Fruit fly (Drosophila melanogaster): ENCODE results near the gene Rtel1.

Gene Rtel1

dm6 chrX:5754837-5755828 is 7.6 kb downstream of the Rtel1 start, which contains the start of the genes lin-52 and CG15771 (continued):
- TF ChIP-seq Gsc (GFP tag; IDR thresholded peaks at IDR 0.05) (peak; percentile 91), CG16813 (GFP tag; IDR thresholded peaks at IDR 0.05; ENCODE audit: partially characterized antibody) (peak; percentile 57), tap (tag; optimal IDR thresholded peaks at IDR 0.05) (peak; percentile 92), sd (tag; optimal IDR thresholded peaks at IDR 0.05) (peak; percentile 74), Atf3 (GFP tag; optimal IDR thresholded peaks at IDR 0.05) (peak; percentile 65), disco-r (GFP tag; optimal IDR thresholded peaks at IDR 0.05) (peak; percentile 52), CG43689 (GFP tag; IDR thresholded peaks at IDR 0.05) (peak; percentile 83), CG4424 (GFP tag; optimal IDR thresholded peaks at IDR 0.05) (peak; percentile 92), CG11247 (GFP tag; IDR thresholded peaks at IDR 0.05) (peak; percentile 93), Sin3A (optimal IDR thresholded peaks at IDR 0.05) (peak; percentile 83), CG9876 (GFP tag; optimal IDR thresholded peaks at IDR 0.05) (peak; percentile 5), CG10431 (GFP tag; optimal IDR thresholded peaks at IDR 0.05) (peak; percentile 87), peb (GFP tag; IDR thresholded peaks at IDR 0.05) (peak; percentile 94), Chrac-16 (GFP tag; optimal IDR thresholded peaks at IDR 0.05) (peak; percentile 93), Ets65A (GFP tag) (peak; percentile 97), sens-2 (GFP tag; IDR thresholded peaks at IDR 0.05) (peak; percentile 76), Sox100B (GFP tag; optimal IDR thresholded peaks at IDR 0.05) (peak; percentile 96), CG10543 (GFP tag; optimal IDR thresholded peaks at IDR 0.05) (peak; percentile 99), Mrtf (GFP tag; IDR thresholded peaks at IDR 0.05) (peak; percentile 94), CG14441 (GFP tag; IDR thresholded peaks at IDR 0.05) (peak; percentile 94), prd (optimal IDR thresholded peaks at IDR 0.05) (no peak), prd (GFP tag; IDR thresholded peaks at IDR 0.05) (peak; percentile 97), dysf (GFP tag; IDR thresholded peaks at IDR 0.05) (peak; percentile 97), CG6272 (GFP tag; IDR thresholded peaks at IDR 0.05) (peak; percentile 87), CG10979 (tag; optimal IDR thresholded peaks at IDR 0.05) (peak; percentile 94), CG9437 (GFP tag; optimal IDR thresholded peaks at IDR 0.05) (peak; percentile 85), CG11398 (GFP tag; optimal IDR thresholded peaks at IDR 0.05) (no peak), CG2875 (GFP tag; optimal IDR thresholded peaks at IDR 0.05) (peak; percentile 91), Doc3 (GFP tag; IDR thresholded peaks at IDR 0.05; ENCODE audit: partially characterized antibody) (peak; percentile 65; the same call in 2 of the 3 replicates), so (GFP tag; IDR thresholded peaks at IDR 0.05) (peak; percentile 95), HLH54F (GFP tag; optimal IDR thresholded peaks at IDR 0.05) (peak; percentile 83), CG18619 (GFP tag; optimal IDR thresholded peaks at IDR 0.05) (peak; percentile 97), Lhr (GFP tag; optimal IDR thresholded peaks at IDR 0.05) (peak; percentile 73), eve (GFP tag; optimal IDR thresholded peaks at IDR 0.05) (no peak), az2 (GFP tag; optimal IDR thresholded peaks at IDR 0.05) (peak; percentile 93), lmd (GFP tag; IDR thresholded peaks at IDR 0.05) (peak; percentile 97), pzg (GFP tag; optimal IDR thresholded peaks at IDR 0.05) (peak; percentile 85), h (optimal IDR thresholded peaks at IDR 0.05) (no peak), nerfin-2 (GFP tag; IDR thresholded peaks at IDR 0.05; ENCODE audit: partially characterized antibody) (0 out of 2 replicates have a peak, but pooled peaks have one; percentile 40), Pdp1 (GFP tag; optimal IDR thresholded peaks at IDR 0.05) (peak; percentile 63 to 86), pfk (GFP tag; optimal IDR thresholded peaks at IDR 0.05) (peak; percentile 89), row (GFP tag; IDR thresholded peaks at IDR 0.05) (peak; percentile 100), CG12155 (GFP tag; optimal IDR thresholded peaks at IDR 0.05) (peak; percentile 83), hth (optimal IDR thresholded peaks at IDR 0.05) (no peak), CG14014 (GFP tag; IDR thresholded peaks at IDR 0.05) (peak; percentile 96), CG11504 (tag; optimal IDR thresholded peaks at IDR 0.05) (peak; percentile 94), jing (GFP tag; optimal IDR thresholded peaks at IDR 0.05) (peak; percentile 87), ro (GFP tag; IDR thresholded peaks at IDR 0.05) (peak; percentile 87), vfl (GFP tag; optimal IDR thresholded peaks at IDR 0.05) (peak; percentile 83), CG18011 (GFP tag; optimal IDR thresholded peaks at IDR 0.05) (peak; percentile 79)

All from whole organism, embryonic.